Fruit fly (Drosophila melanogaster): Measurements from ENCODE around the gene Nhe1.

Gene Nhe1

DNA sequence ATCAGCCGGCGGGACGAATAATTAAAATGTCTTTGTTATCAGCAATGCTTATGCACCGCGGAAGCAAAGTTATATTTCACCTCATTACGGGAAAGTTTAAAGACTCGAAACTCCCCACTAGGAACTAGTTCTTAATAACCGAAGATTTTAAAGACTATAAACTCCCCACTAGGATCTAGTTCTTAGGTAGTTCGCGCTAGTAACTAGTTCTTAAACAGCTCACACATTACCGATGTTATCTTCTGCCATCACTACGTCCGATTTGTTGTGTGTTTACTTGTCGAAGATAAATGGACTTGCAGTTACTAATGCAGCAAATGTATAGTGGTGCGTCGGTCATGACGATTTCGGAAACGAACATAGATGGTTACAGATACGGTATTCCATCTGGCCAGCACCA, 36.6 kb upstream of the Nhe1 start, which contains the start of the genes CG31974 and CG11454 (continued):
- TF ChIP-seq gsb (GFP tag; IDR thresholded peaks at IDR 0.05) (no peak), Med (GFP tag) (peak; percentile 83), Doc3 (GFP tag; IDR thresholded peaks at IDR 0.05; ENCODE audit: partially characterized antibody) (peak; percentile 87), Dp (GFP tag; optimal IDR thresholded peaks at IDR 0.05) (peak; percentile 85), CG4617 (GFP tag; optimal IDR thresholded peaks at IDR 0.05; ENCODE audit: borderline replicate concordance) (peak; percentile 68), lab (GFP tag; optimal IDR thresholded peaks at IDR 0.05) (peak; percentile 33), CG2129 (GFP tag; IDR thresholded peaks at IDR 0.05; ENCODE audit: partially characterized antibody) (peak; percentile 58), CG31365 (tag; optimal IDR thresholded peaks at IDR 0.05) (no peak), her (GFP tag; optimal IDR thresholded peaks at IDR 0.05) (peak; percentile 69), CG30020 (tag; optimal IDR thresholded peaks at IDR 0.05) (peak; percentile 5), CG12659 (GFP tag; optimal IDR thresholded peaks at IDR 0.05) (peak; percentile 28), Nf-YC (tag; optimal IDR thresholded peaks at IDR 0.05) (peak; percentile 9), Camta (GFP tag; optimal IDR thresholded peaks at IDR 0.05) (no peak), tna (GFP tag; IDR thresholded peaks at IDR 0.05; ENCODE audit: partially characterized antibody) (peak; percentile 76), CG9437 (GFP tag; optimal IDR thresholded peaks at IDR 0.05) (no peak), Myb (GFP tag; optimal IDR thresholded peaks at IDR 0.05) (peak; percentile 95), CG5180 (GFP tag; optimal IDR thresholded peaks at IDR 0.05) (peak; percentile 67), rib (GFP tag; IDR thresholded peaks at IDR 0.05) (no peak), grau (tag; optimal IDR thresholded peaks at IDR 0.05) (peak; percentile 21), row (GFP tag; IDR thresholded peaks at IDR 0.05) (peak; percentile 45; the same call in 1 of the 3 replicates), D (optimal IDR thresholded peaks at IDR 0.05) (no peak), D (GFP tag; optimal IDR thresholded peaks at IDR 0.05) (no peak), amos (GFP tag; IDR thresholded peaks at IDR 0.05; ENCODE audit: partially characterized antibody) (peak; percentile 94), HLHmδ (GFP tag; optimal IDR thresholded peaks at IDR 0.05) (no peak), sob (GFP tag; IDR thresholded peaks at IDR 0.05) (peak; percentile 21; the same call in 1 of the 2 replicates), Optix (GFP tag; IDR thresholded peaks at IDR 0.05) (no peak), lbe (GFP tag; optimal IDR thresholded peaks at IDR 0.05) (no peak), Ets97D (GFP tag; optimal IDR thresholded peaks at IDR 0.05) (peak; percentile 46), Dref (GFP tag; IDR thresholded peaks at IDR 0.05) (peak; percentile 44), ato (GFP tag; IDR thresholded peaks at IDR 0.05; ENCODE audit: partially characterized antibody) (peak; percentile 36; the same call in 1 of the 2 replicates), CG7963 (GFP tag; IDR thresholded peaks at IDR 0.05; ENCODE audit: partially characterized antibody) (peak; percentile 66; the same call in 2 of the 3 replicates), unc-4 (GFP tag; IDR thresholded peaks at IDR 0.05; ENCODE audit: partially characterized antibody) (peak; percentile 95), Drgx (GFP tag; IDR thresholded peaks at IDR 0.05) (no peak), repo (GFP tag; optimal IDR thresholded peaks at IDR 0.05) (no peak), chinmo (GFP tag; IDR thresholded peaks at IDR 0.05; ENCODE audit: partially characterized antibody) (peak; percentile 92; the same call in 3 of the 4 replicates), Ets65A (GFP tag) (peak; percentile 37), dpn (GFP tag; optimal IDR thresholded peaks at IDR 0.05) (peak in 1 of 2 experiments; percentile 7), gfzf (GFP tag; optimal IDR thresholded peaks at IDR 0.05) (peak; percentile 14), CG15479 (GFP tag; optimal IDR thresholded peaks at IDR 0.05) (no peak), Hmr (GFP tag; optimal IDR thresholded peaks at IDR 0.05) (peak; percentile 7), CG11504 (tag; optimal IDR thresholded peaks at IDR 0.05) (no peak), CG10979 (tag; optimal IDR thresholded peaks at IDR 0.05) (peak; percentile 7), CG10267 (tag; optimal IDR thresholded peaks at IDR 0.05) (peak; percentile 34), CG15514 (GFP tag; optimal IDR thresholded peaks at IDR 0.05) (peak; percentile 100), CG34224 (GFP tag; IDR thresholded peaks at IDR 0.05; ENCODE audit: partially characterized antibody) (peak; percentile 94), CG13287 (GFP tag; IDR thresholded peaks at IDR 0.05; ENCODE audit: partially characterized antibody) (peak; percentile 97), Tbp (GFP tag; optimal IDR thresholded peaks at IDR 0.05) (no peak), Pdp1 (GFP tag; optimal IDR thresholded peaks at IDR 0.05) (peak in 1 of 2 experiments; percentile 63), nerfin-2 (GFP tag; IDR thresholded peaks at IDR 0.05; ENCODE audit: partially characterized antibody) (peak; percentile 70; the same call in 1 of the 2 replicates)

Measured in whole organism, embryonic.